Fruit fly (Drosophila melanogaster) whole organism, embryonic: ENCODE measurements around the gene CG10226.

Source experiments
- Max ChIP-seq: fragments of 200-800 bp; sonication (Bioruptor generic); optimal IDR thresholded peaks from 2 replicates; lab custom pipeline; 2016; ENCODE audit warnings: missing biosample characterization, mild to moderate bottlenecking, missing genetic modification characterization
- az2 ChIP-seq: fragments of 200-800 bp; sonication (Bioruptor generic); optimal IDR thresholded peaks from 3 replicates; lab custom pipeline; 2016; ENCODE audit warnings: missing biosample characterization, missing genetic modification characterization
- dan ChIP-seq: fragments of 200-800 bp; sonication (Bioruptor generic); IDR thresholded peaks from 2 replicates; pipeline ENCODE4 v1.3.6; 2022; ENCODE audit warnings: missing biosample characterization, missing genetic modification characterization

- TF ChIP-seq dan (GFP tag; lab: Robert Waterston, UW), result no peak
- no peak for TF ChIP-seq az2 (GFP tag; lab: Kevin White, UChicago)
- TF ChIP-seq Max, result no peak
Observed at dm6 chr3L:6267509-6267908, 27.6 kb upstream of the CG10226 start.
